Fruit fly (Drosophila melanogaster) whole organism, wandering third instar larva: ENCODE results near the gene CG43155.
A peak's percentile ranks its signal among the peaks of the same experiment; 100 is the strongest.

Experiments
- Abd-B ChIP-seq: fragments of >200 bp; optimal IDR thresholded peaks from 2 replicates; lab custom pipeline; 2017; ENCODE audit warnings: missing biosample characterization, missing genetic modification characterization
- CG32264 ChIP-seq: fragments of 200-800 bp; sonication (Bioruptor generic); optimal IDR thresholded peaks from 2 replicates; lab custom pipeline; 2016; ENCODE audit warnings: missing biosample characterization, missing genetic modification characterization
- CG9705 ChIP-seq: fragments of 200-800 bp; sonication (Bioruptor generic); optimal IDR thresholded peaks from 2 replicates; lab custom pipeline; 2018; ENCODE audit warnings: missing biosample characterization, mild to moderate bottlenecking, missing genetic modification characterization
- CrebA ChIP-seq: fragments of 200-800 bp; sonication (Bioruptor generic); optimal IDR thresholded peaks from 2 replicates; lab custom pipeline; 2016; ENCODE audit warnings: missing biosample characterization, mild to moderate bottlenecking, missing genetic modification characterization, borderline replicate concordance
- Dfd ChIP-seq: fragments of >200 bp; optimal IDR thresholded peaks from 2 replicates; lab custom pipeline; 2017; ENCODE audit warnings: missing biosample characterization, missing genetic modification characterization
- Dif ChIP-seq: fragments of 200-275, 200-300 bp; sonication (Bioruptor generic); optimal IDR thresholded peaks from 2 replicates; lab custom pipeline; 2018; ENCODE audit warnings: missing biosample characterization, missing genetic modification characterization; ENCODE audit not compliant: partially characterized antibody
- GATAd ChIP-seq: sonication (Bioruptor generic); optimal IDR thresholded peaks from 2 replicates; lab custom pipeline; 2016; ENCODE audit warnings: missing biosample characterization, missing genetic modification characterization
- HLH106 ChIP-seq: fragments of 200-800 bp; optimal IDR thresholded peaks from 3 replicates; lab custom pipeline; 2019; ENCODE audit warnings: missing biosample characterization, mild to moderate bottlenecking, missing genetic modification characterization, moderate library complexity
- Hnf4 ChIP-seq: fragments of 200-800 bp; sonication (Bioruptor generic); optimal IDR thresholded peaks from 2 replicates; lab custom pipeline; 2016; ENCODE audit warnings: missing biosample characterization, mild to moderate bottlenecking, missing genetic modification characterization
- Hr78 ChIP-seq: fragments of >200 bp; optimal IDR thresholded peaks from 2 replicates; lab custom pipeline; 2017; ENCODE audit warnings: missing biosample characterization, missing genetic modification characterization
- Hr83 ChIP-seq: fragments of 200-300 bp; sonication (Bioruptor generic); optimal IDR thresholded peaks from 2 replicates; lab custom pipeline; 2016; ENCODE audit warnings: missing biosample characterization, mild to moderate bottlenecking, missing genetic modification characterization, moderate library complexity; ENCODE audit not compliant: poor library complexity, severe bottlenecking
- Jra ChIP-seq: sonication (Bioruptor generic); optimal IDR thresholded peaks from 2 replicates; lab custom pipeline; 2016; ENCODE audit warnings: missing biosample characterization, missing genetic modification characterization
- Mio ChIP-seq: sonication (Bioruptor generic); optimal IDR thresholded peaks from 2 replicates; lab custom pipeline; 2016; ENCODE audit warnings: missing biosample characterization, missing genetic modification characterization
- Myc ChIP-seq: fragments of >200 bp; optimal IDR thresholded peaks from 2 replicates; lab custom pipeline; 2017
- N ChIP-seq: fragments of >200 bp; optimal IDR thresholded peaks from 2 replicates; lab custom pipeline; 2018; ENCODE audit warnings: missing biosample characterization, missing external identifiers, missing genetic modification characterization
- OdsH ChIP-seq: fragments of 200-800 bp; sonication (Bioruptor generic); optimal IDR thresholded peaks from 2 replicates; lab custom pipeline; 2016; ENCODE audit warnings: missing biosample characterization, mild to moderate bottlenecking, missing genetic modification characterization
- Rel ChIP-seq, 2 experiments: fragments of 200-800 bp; sonication (Bioruptor generic) in 1 of 2; optimal IDR thresholded peaks; 2 replicates in 1 of 2; 3 replicates in 1 of 2; lab custom pipeline; 2016 to 2019; ENCODE audit warnings: mild to moderate bottlenecking in 2 of 2, missing biosample characterization in 2 of 2, missing genetic modification characterization in 2 of 2, moderate library complexity in 1 of 2
- Sp1 ChIP-seq: fragments of 200-800 bp; sonication (Bioruptor generic); optimal IDR thresholded peaks from 3 replicates; lab custom pipeline; 2019; ENCODE audit warnings: missing biosample characterization, mild to moderate bottlenecking, missing genetic modification characterization, moderate library complexity
- Vsx2 ChIP-seq: fragments of 200-300, 225-300 bp; sonication (Bioruptor generic); optimal IDR thresholded peaks from 2 replicates; lab custom pipeline; 2018; ENCODE audit warnings: missing biosample characterization, missing genetic modification characterization; ENCODE audit not compliant: partially characterized antibody
- br ChIP-seq: fragments of 200-800 bp; sonication (Bioruptor generic); optimal IDR thresholded peaks from 2 replicates; lab custom pipeline; 2016; ENCODE audit warnings: missing biosample characterization, missing genetic modification characterization
- brk ChIP-seq: fragments of 200-800 bp; sonication (Bioruptor generic); optimal IDR thresholded peaks from 2 replicates; lab custom pipeline; 2016; ENCODE audit warnings: missing biosample characterization, mild to moderate bottlenecking, missing genetic modification characterization
- dl ChIP-seq, 2 experiments: fragments of 175-275, 200-275 bp in 1 of 2; fragments of 200-275 bp in 1 of 2; sonication (Bioruptor generic); optimal IDR thresholded peaks; lab custom pipeline; 2018; ENCODE audit warnings: mild to moderate bottlenecking in 2 of 2, missing biosample characterization in 2 of 2, missing genetic modification characterization in 2 of 2, moderate library complexity in 2 of 2; ENCODE audit not compliant: partially characterized antibody in 2 of 2, insufficient read depth in 1 of 2
- dmrt93B ChIP-seq: fragments of 200-800 bp; sonication (Bioruptor generic); optimal IDR thresholded peaks from 2 replicates; lab custom pipeline; 2018; ENCODE audit warnings: missing biosample characterization, mild to moderate bottlenecking, missing genetic modification characterization
- dsf ChIP-seq: sonication (Bioruptor generic); optimal IDR thresholded peaks from 2 replicates; lab custom pipeline; 2016; ENCODE audit warnings: missing biosample characterization, missing genetic modification characterization, borderline replicate concordance
- ey ChIP-seq: fragments of 200-800 bp; sonication (Bioruptor generic); optimal IDR thresholded peaks from 2 replicates; lab custom pipeline; 2016; ENCODE audit warnings: missing biosample characterization, missing genetic modification characterization
- foxo ChIP-seq, 2 experiments: fragments of 200-800 bp; sonication (Bioruptor generic); optimal IDR thresholded peaks; 2 replicates in 1 of 2; 3 replicates in 1 of 2; lab custom pipeline; 2016 to 2017; ENCODE audit warnings: missing biosample characterization in 2 of 2, missing genetic modification characterization in 2 of 2
- fru ChIP-seq: fragments of 200-800 bp; sonication (Bioruptor generic); optimal IDR thresholded peaks from 3 replicates; lab custom pipeline; 2016; ENCODE audit warnings: missing biosample characterization, mild to moderate bottlenecking, missing genetic modification characterization
- h ChIP-seq: fragments of 200-800 bp; sonication (Bioruptor generic); optimal IDR thresholded peaks from 3 replicates; lab custom pipeline; 2016; ENCODE audit warnings: missing biosample characterization, mild to moderate bottlenecking, missing genetic modification characterization
- jim ChIP-seq: fragments of 175-275, 200-325 bp; sonication (Bioruptor generic); optimal IDR thresholded peaks from 2 replicates; lab custom pipeline; 2016; ENCODE audit warnings: missing biosample characterization, mild to moderate bottlenecking, missing genetic modification characterization
- lola ChIP-seq: fragments of >200 bp; optimal IDR thresholded peaks from 2 replicates; lab custom pipeline; 2017; ENCODE audit warnings: missing biosample characterization, missing genetic modification characterization
- pan ChIP-seq: fragments of >200 bp; optimal IDR thresholded peaks from 2 replicates; lab custom pipeline; 2017
- psq ChIP-seq: fragments of 200-800 bp; sonication (Bioruptor generic); optimal IDR thresholded peaks from 3 replicates; lab custom pipeline; 2017; ENCODE audit warnings: missing biosample characterization, mild to moderate bottlenecking, missing genetic modification characterization, moderate library complexity
- rgr ChIP-seq: fragments of 200-800 bp; sonication (Bioruptor generic); optimal IDR thresholded peaks from 3 replicates; lab custom pipeline; 2016; ENCODE audit warnings: missing biosample characterization, mild to moderate bottlenecking, missing genetic modification characterization
- sage ChIP-seq: fragments of 200-800 bp; sonication (Bioruptor generic); optimal IDR thresholded peaks from 2 replicates; lab custom pipeline; 2016; ENCODE audit warnings: missing biosample characterization, mild to moderate bottlenecking, missing genetic modification characterization
- sv ChIP-seq: fragments of 200-800 bp; sonication (Bioruptor generic); optimal IDR thresholded peaks from 3 replicates; lab custom pipeline; 2016; ENCODE audit warnings: missing biosample characterization, missing genetic modification characterization
- tai ChIP-seq: sonication (Bioruptor generic); optimal IDR thresholded peaks from 2 replicates; lab custom pipeline; 2016; ENCODE audit warnings: missing biosample characterization, missing genetic modification characterization
- usp ChIP-seq: fragments of >200 bp; optimal IDR thresholded peaks from 2 replicates; lab custom pipeline; 2017; ENCODE audit warnings: missing biosample characterization, missing genetic modification characterization
- woc ChIP-seq: sonication (Bioruptor generic); optimal IDR thresholded peaks from 2 replicates; lab custom pipeline; 2016; ENCODE audit warnings: missing biosample characterization, mild to moderate bottlenecking, missing genetic modification characterization

CG43155 gene

DNA sequence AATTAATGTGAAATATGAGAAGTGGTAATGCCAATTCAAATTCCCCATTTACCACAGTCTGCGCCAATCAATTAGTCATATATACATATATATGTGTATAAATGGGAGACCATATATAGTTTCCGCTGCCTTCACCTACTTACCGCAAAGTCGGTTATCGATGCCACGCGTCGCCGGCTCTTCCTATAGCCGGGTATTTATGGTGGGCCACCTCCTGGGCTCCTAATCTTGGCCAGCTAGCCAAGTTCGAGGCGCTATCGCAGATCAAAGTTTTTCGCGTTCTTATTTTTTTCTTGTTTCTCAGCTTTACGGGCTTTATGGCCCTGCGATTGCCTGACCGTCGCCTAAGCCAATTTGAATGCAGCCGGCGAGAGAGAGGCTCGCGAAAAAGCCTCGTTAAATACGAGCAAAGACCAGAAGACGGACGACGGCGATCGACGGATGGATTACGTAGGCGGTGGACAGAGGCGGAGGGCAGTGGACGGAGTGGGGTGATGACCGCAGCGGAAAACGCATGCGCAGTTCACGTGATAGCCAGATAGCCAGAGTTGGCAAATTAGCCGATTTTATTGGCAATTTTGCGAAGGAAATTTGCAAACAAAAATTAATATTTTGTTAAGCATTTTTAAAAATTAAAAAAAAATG, 38.7 kb upstream of the CG43155 start:
- no peak for TF ChIP-seq ey (GFP tag; lab: Kevin White, UChicago)
- TF ChIP-seq h (GFP tag; lab: Kevin White, UChicago) = peak; percentile 10

DNA sequence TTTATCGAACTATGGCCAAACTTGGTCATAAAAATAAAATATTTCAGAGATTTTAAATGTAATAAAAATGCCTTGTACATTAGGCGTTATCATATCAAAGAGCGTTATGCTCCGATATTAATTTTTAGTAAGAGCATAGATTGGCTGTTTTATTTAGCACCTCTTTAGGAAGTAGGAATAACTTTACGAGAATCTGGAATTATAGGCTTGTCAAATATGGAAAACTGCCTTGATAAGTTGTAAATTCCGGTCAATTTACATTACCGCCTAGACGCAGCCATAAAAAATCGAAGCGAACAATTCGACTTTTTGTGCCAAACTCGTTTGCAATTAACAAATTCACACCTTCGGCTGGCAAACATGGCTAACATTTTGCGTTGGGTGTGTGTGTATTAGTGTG, 37.5 kb upstream of the CG43155 start:
- no peak for TF ChIP-seq Mio (GFP tag; lab: Kevin White, UChicago)
- no peak for TF ChIP-seq OdsH (GFP tag; lab: Kevin White, UChicago)
- no peak for TF ChIP-seq jim (GFP tag; lab: Kevin White, UChicago)
- no peak for TF ChIP-seq ey (GFP tag; lab: Kevin White, UChicago)
- TF ChIP-seq h (GFP tag; lab: Kevin White, UChicago) = no peak
- no peak for TF ChIP-seq brk (GFP tag; lab: Kevin White, UChicago)
- TF ChIP-seq CG32264 = no peak
- no peak for TF ChIP-seq sv (GFP tag; lab: Kevin White, UChicago)
- TF ChIP-seq foxo (GFP tag; optimal IDR thresholded peaks at IDR 0.05; lab: Kevin White, UChicago) = peak in 1 of 2 experiments; percentile 53
- TF ChIP-seq CG9705 (GFP tag; lab: Kevin White, UChicago) = no peak
- TF ChIP-seq CrebA (GFP tag; lab: Kevin White, UChicago) = no peak
- no peak for TF ChIP-seq Rel (GFP tag; optimal IDR thresholded peaks at IDR 0.05; lab: Kevin White, UChicago)
- TF ChIP-seq Rel (tag; optimal IDR thresholded peaks at IDR 0.05; lab: Kevin White, UChicago) = no peak
- TF ChIP-seq Hnf4 = no peak
- no peak for TF ChIP-seq psq (GFP tag; lab: Kevin White, UChicago)
- peak; percentile 35 for TF ChIP-seq fru (GFP tag; lab: Kevin White, UChicago)
- TF ChIP-seq pan (lab: Kevin White, UChicago) = no peak
- TF ChIP-seq Sp1 = peak; percentile 60
- TF ChIP-seq dsf (GFP tag; lab: Kevin White, UChicago) = no peak
- TF ChIP-seq Vsx2 (GFP tag; lab: Kevin White, UChicago) = no peak
- TF ChIP-seq Hr83 (GFP tag; lab: Kevin White, UChicago) = no peak
- TF ChIP-seq usp (GFP tag; lab: Kevin White, UChicago) = no peak
- TF ChIP-seq N (GFP tag; lab: Kevin White, UChicago) = no peak
- TF ChIP-seq rgr (GFP tag; lab: Kevin White, UChicago) = peak; percentile 2
- no peak for TF ChIP-seq lola (GFP tag; lab: Kevin White, UChicago)
- no peak for TF ChIP-seq Dif (GFP tag; lab: Kevin White, UChicago)
- no peak for TF ChIP-seq br (GFP tag; lab: Kevin White, UChicago)
- TF ChIP-seq woc (GFP tag; lab: Kevin White, UChicago) = no peak
- TF ChIP-seq GATAd (GFP tag; lab: Kevin White, UChicago) = no peak
- TF ChIP-seq HLH106 = peak; percentile 57
- TF ChIP-seq Jra (GFP tag; lab: Kevin White, UChicago) = no peak
- no peak for TF ChIP-seq sage (GFP tag; lab: Kevin White, UChicago)
- no peak for TF ChIP-seq Myc (lab: Kevin White, UChicago)
- no peak for TF ChIP-seq Dfd (GFP tag; lab: Kevin White, UChicago)
- TF ChIP-seq dmrt93B (GFP tag; lab: Kevin White, UChicago) = no peak
- no peak for TF ChIP-seq dl (GFP tag; optimal IDR thresholded peaks at IDR 0.05; lab: Kevin White, UChicago; ENCODE audit: insufficient read depth in 1 of 2, partially characterized antibody in 2 of 2)
- TF ChIP-seq tai = no peak
- TF ChIP-seq Hr78 (GFP tag; lab: Kevin White, UChicago) = no peak
- no peak for TF ChIP-seq Abd-B (GFP tag; lab: Kevin White, UChicago)
